Worm (Caenorhabditis elegans): ENCODE results near the gene C33D9.6.

Gene C33D9.6

DNA sequence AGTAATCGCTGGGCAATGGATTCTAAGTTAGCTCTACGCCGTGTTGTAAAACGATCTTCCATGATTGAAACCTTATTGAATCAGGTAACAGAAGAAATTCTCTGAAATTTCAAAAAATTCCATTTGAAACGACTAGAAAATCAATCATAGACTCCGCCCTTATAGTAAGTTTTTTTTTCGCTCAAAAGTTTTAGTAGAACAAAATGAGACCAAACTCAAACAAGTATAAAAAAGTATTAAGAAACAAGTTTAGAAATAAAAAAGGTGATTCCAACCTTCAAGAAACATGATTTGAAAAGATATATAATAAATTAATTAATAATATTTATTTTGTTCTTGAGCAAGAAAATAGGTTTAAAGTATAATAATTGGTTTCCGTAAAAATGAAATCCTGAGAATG lies at the start of gene C33D9.6:
C33D9.6 (minus strand) TSS at position 101 of the 400 bp plus-strand sequence.
- TF ChIP-seq pes-1 (GFP tag; IDR thresholded peaks at IDR 0.05): no peak
- TF ChIP-seq tbx-11 (GFP tag; IDR thresholded peaks at IDR 0.05): no peak
- no peak for TF ChIP-seq ama-1 (optimal IDR thresholded peaks at IDR 0.05)
- no peak for TF ChIP-seq hmg-4 (GFP tag; optimal IDR thresholded peaks at IDR 0.05)
- no peak for TF ChIP-seq F13C5.2 (tag; optimal IDR thresholded peaks at IDR 0.05)
- no peak for TF ChIP-seq aly-1 (tag; optimal IDR thresholded peaks at IDR 0.05)
- no peak for TF ChIP-seq hmbx-1 (tag; optimal IDR thresholded peaks at IDR 0.05)
- TF ChIP-seq hnd-1 (tag; optimal IDR thresholded peaks at IDR 0.05): no peak

DNA sequence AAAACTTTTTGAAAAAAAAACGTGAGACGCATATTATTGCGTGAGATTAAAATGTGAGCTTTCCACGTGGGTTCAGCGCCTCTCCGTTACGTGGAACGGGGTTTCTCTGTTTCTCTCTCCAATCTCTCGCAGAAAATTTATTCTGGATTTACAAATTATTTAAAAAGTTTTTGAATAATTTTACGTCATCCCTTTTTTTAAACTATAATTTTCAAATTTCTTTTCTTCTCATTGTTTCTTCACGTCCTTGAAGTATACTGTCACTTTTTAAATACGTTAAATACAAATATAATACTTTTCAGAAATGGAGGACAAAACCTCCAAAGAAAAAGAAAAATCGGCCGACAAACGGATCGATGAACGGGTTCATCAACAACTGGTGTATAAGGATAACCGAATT lies 49.6 kb upstream of the C33D9.6 start, which contains the start of gene T28C6.7:
T28C6.7 (plus strand) TSS at position 301 of the 400 bp plus-strand sequence.
- TF ChIP-seq tra-4 (tag; optimal IDR thresholded peaks at IDR 0.05) (no peak), sea-1 (GFP tag; conservative IDR thresholded peaks at IDR 0.05) (no peak), ets-7 (tag; optimal IDR thresholded peaks at IDR 0.05) (no peak), F13C5.2 (tag; optimal IDR thresholded peaks at IDR 0.05) (no peak), B0310.2 (tag; optimal IDR thresholded peaks at IDR 0.05) (no peak), scrt-1 (GFP tag; IDR thresholded peaks at IDR 0.05) (no peak), ceh-36 (tag; optimal IDR thresholded peaks at IDR 0.05) (no peak), ceh-13 (GFP tag; optimal IDR thresholded peaks at IDR 0.05) (no peak), flt-1 (GFP tag; IDR thresholded peaks at IDR 0.05) (no peak), hmg-4 (GFP tag; optimal IDR thresholded peaks at IDR 0.05) (no peak)

DNA sequence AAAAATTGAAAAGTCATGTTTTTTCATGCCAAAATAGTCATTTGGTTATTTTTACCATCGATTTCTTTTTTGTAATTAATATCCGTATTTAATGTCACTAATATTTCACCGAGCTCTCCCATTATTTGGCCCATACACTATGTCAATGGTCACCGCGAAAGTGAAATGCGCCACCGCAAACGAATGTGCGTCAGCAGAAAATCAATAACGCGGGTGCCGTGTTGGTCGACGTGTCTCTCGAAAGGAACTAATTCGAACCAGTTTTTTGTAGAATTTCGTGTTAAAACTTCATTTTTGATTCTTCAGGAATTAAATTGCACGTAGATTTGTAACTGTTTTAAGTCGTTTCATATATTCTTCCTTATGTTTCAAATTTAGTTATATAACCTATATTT lies 48.7 kb upstream of the C33D9.6 start:
- TF ChIP-seq hnd-1 (tag; optimal IDR thresholded peaks at IDR 0.05): no peak
- no peak for TF ChIP-seq sea-1 (GFP tag; conservative IDR thresholded peaks at IDR 0.05)
- no peak for TF ChIP-seq hmbx-1 (tag; optimal IDR thresholded peaks at IDR 0.05)
- TF ChIP-seq hmg-4 (GFP tag; optimal IDR thresholded peaks at IDR 0.05): no peak
- TF ChIP-seq F13C5.2 (tag; optimal IDR thresholded peaks at IDR 0.05): peak; percentile 35
- no peak for TF ChIP-seq B0310.2 (tag; optimal IDR thresholded peaks at IDR 0.05)
- TF ChIP-seq ama-1 (optimal IDR thresholded peaks at IDR 0.05): no peak
- TF ChIP-seq tbx-37 (GFP tag; conservative IDR thresholded peaks at IDR 0.05): 0 out of 2 replicates have a peak, but pooled peaks have one; percentile 14
- 0 out of 2 replicates have a peak, but pooled peaks have one; percentile 33 for TF ChIP-seq scrt-1 (GFP tag; IDR thresholded peaks at IDR 0.05)
- no peak for TF ChIP-seq pes-1 (GFP tag; IDR thresholded peaks at IDR 0.05)
- no peak for TF ChIP-seq tbx-11 (GFP tag; IDR thresholded peaks at IDR 0.05)
- TF ChIP-seq flt-1 (GFP tag; IDR thresholded peaks at IDR 0.05): no peak
- no peak for TF ChIP-seq aly-1 (tag; optimal IDR thresholded peaks at IDR 0.05)
- no peak for TF ChIP-seq ets-7 (tag; optimal IDR thresholded peaks at IDR 0.05)
- TF ChIP-seq ceh-13 (GFP tag; optimal IDR thresholded peaks at IDR 0.05): no peak
- no peak for TF ChIP-seq tra-4 (tag; optimal IDR thresholded peaks at IDR 0.05)
- TF ChIP-seq ceh-36 (tag; optimal IDR thresholded peaks at IDR 0.05): no peak

DNA sequence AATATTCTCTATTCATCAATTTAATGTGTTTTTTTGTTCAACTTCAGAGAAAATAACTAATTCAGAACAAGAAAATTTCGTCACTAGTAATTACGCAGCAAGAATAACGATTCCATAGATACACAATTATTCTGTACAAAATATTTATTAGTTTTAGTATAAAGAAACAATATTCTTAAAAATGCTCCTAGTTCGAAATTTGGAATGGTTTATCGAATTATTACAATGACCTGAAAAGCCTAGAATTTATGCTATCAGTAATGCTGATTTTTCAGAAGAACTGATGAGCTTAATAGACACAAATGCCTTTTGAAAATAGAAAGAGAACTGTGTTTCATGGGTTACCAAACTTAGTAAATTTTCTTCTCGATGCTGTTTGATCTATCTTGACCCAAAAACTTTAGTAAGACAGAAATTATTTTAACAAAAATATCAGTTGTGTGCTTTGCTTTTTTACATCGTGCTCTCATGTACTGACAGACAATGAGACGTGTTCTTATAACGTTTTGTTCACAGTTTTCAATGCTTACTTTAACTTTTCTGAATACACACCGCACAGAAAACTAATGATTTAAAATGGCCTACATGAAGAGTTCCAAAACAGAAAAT lies 48.2 kb upstream of the C33D9.6 start:
- TF ChIP-seq hmg-4 (GFP tag; optimal IDR thresholded peaks at IDR 0.05) (no peak), B0310.2 (tag; optimal IDR thresholded peaks at IDR 0.05) (no peak), F13C5.2 (tag; optimal IDR thresholded peaks at IDR 0.05) (no peak), hnd-1 (tag; optimal IDR thresholded peaks at IDR 0.05) (no peak), pes-1 (GFP tag; IDR thresholded peaks at IDR 0.05) (no peak), hmbx-1 (tag; optimal IDR thresholded peaks at IDR 0.05) (no peak)

DNA sequence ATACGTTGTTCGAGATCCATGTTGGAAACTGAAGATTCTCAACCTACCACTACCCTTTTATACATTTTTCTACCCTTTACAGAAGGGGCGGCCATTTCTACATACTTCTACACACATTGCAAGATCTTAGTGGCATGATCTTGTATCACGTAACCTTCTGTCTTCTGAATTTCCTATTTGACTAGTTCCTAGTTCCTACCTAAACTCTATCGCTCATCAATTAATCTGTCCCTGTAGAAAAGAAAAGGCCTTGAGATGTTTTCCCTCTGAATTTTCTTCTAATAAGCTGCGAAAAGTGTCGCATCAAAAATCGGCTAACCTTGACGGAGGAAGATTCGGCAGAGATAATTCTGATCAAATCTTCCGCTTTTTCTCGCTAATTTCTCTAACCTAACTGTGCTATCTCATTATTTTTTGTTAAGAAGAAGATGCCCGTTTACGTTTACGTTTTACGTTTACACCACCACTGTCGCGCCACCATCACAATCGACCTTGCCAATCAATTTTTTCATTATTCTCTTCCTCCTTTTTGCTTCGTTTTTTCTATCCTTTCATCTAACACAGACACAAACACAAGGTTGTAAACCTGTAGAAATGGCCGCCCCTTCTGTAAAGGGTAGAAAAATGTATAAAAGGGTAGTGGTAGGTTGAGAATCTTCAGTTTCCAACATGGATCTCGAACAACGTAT lies 46.3 kb upstream of the C33D9.6 start, which contains the start of the genes col-117 and col-3:
col-117 (minus strand) TSS at position 51 of the 689 bp plus-strand sequence.
col-3 (plus strand) TSS at position 639 of the 689 bp plus-strand sequence.
- no peak for TF ChIP-seq F13C5.2 (tag; optimal IDR thresholded peaks at IDR 0.05)
- TF ChIP-seq ets-7 (tag; optimal IDR thresholded peaks at IDR 0.05): no peak
- TF ChIP-seq ama-1 (optimal IDR thresholded peaks at IDR 0.05): no peak
- no peak for TF ChIP-seq B0310.2 (tag; optimal IDR thresholded peaks at IDR 0.05)
- TF ChIP-seq flt-1 (GFP tag; IDR thresholded peaks at IDR 0.05): no peak
- TF ChIP-seq tbx-11 (GFP tag; IDR thresholded peaks at IDR 0.05): no peak
- TF ChIP-seq scrt-1 (GFP tag; IDR thresholded peaks at IDR 0.05): no peak
- no peak for TF ChIP-seq aly-1 (tag; optimal IDR thresholded peaks at IDR 0.05)
- no peak for TF ChIP-seq hmg-4 (GFP tag; optimal IDR thresholded peaks at IDR 0.05)
- TF ChIP-seq hnd-1 (tag; optimal IDR thresholded peaks at IDR 0.05): no peak

DNA sequence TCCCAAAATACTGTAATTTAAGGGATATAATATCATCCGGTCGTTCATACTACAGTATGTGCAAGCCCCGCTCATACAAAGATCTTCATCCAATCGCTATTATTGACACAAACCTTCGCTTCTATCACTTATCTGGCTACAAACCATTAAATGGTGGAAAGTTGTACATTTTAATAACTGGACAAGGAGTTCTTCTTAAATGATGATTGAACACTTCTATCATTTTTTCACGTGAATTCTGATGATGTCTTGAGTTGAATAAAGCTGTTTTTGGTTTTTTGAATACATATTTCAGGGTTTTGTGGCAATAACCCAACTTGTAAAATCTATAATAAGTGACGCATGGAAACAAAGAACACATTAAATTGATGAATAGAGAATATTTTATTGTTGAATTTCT lies 44.7 kb upstream of the C33D9.6 start:
- TF ChIP-seq hnd-1 (tag; optimal IDR thresholded peaks at IDR 0.05) (no peak), sea-1 (GFP tag; conservative IDR thresholded peaks at IDR 0.05) (no peak), ceh-36 (tag; optimal IDR thresholded peaks at IDR 0.05) (no peak), ets-7 (tag; optimal IDR thresholded peaks at IDR 0.05) (no peak), flt-1 (GFP tag; IDR thresholded peaks at IDR 0.05) (no peak), tra-4 (tag; optimal IDR thresholded peaks at IDR 0.05) (no peak), hmg-4 (GFP tag; optimal IDR thresholded peaks at IDR 0.05) (no peak), tbx-37 (GFP tag; conservative IDR thresholded peaks at IDR 0.05) (no peak), B0310.2 (tag; optimal IDR thresholded peaks at IDR 0.05) (no peak), aly-1 (tag; optimal IDR thresholded peaks at IDR 0.05) (no peak), tbx-11 (GFP tag; IDR thresholded peaks at IDR 0.05) (no peak)

DNA sequence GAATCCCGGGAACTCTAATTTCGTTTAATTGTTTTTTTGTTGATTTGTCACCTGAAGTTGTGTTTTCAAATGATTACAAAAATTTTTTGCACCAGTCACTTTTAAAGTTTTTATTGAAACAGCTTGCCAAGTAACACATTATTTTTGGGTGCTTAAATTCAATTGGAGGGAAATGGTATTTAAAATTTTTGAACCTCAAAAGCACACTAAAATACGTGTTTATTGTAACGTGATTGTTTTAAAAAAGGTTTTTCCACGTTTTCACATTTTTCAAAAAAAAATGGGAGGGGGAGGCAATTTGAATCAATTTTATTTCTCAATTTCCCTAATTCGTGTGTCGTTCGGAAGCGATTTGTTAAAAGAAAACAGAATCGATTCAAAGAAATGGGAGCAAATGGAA lies 43.2 kb upstream of the C33D9.6 start, which contains the start of gene T28C6.5:
T28C6.5 (plus strand) TSS at position 301 of the 400 bp plus-strand sequence.
- TF ChIP-seq B0310.2 (tag; optimal IDR thresholded peaks at IDR 0.05) (no peak), pes-1 (GFP tag; IDR thresholded peaks at IDR 0.05) (no peak), sea-1 (GFP tag; conservative IDR thresholded peaks at IDR 0.05) (no peak), ceh-13 (GFP tag; optimal IDR thresholded peaks at IDR 0.05) (no peak), F13C5.2 (tag; optimal IDR thresholded peaks at IDR 0.05) (no peak), ceh-36 (tag; optimal IDR thresholded peaks at IDR 0.05) (no peak), scrt-1 (GFP tag; IDR thresholded peaks at IDR 0.05) (no peak), ama-1 (optimal IDR thresholded peaks at IDR 0.05) (no peak), hmg-4 (GFP tag; optimal IDR thresholded peaks at IDR 0.05) (no peak), aly-1 (tag; optimal IDR thresholded peaks at IDR 0.05) (no peak), ets-7 (tag; optimal IDR thresholded peaks at IDR 0.05) (no peak), tbx-37 (GFP tag; conservative IDR thresholded peaks at IDR 0.05) (no peak), flt-1 (GFP tag; IDR thresholded peaks at IDR 0.05) (no peak), tbx-11 (GFP tag; IDR thresholded peaks at IDR 0.05) (no peak), tra-4 (tag; optimal IDR thresholded peaks at IDR 0.05) (no peak), hmbx-1 (tag; optimal IDR thresholded peaks at IDR 0.05) (no peak), hnd-1 (tag; optimal IDR thresholded peaks at IDR 0.05) (no peak)

All from whole organism, early embryonic.